Fruit fly (Drosophila melanogaster) whole organism, embryonic: Measurements from ENCODE around the gene FBXO11.

ENCODE experiments used
- Atf3 ChIP-seq: fragments of 200-800 bp; sonication (Bioruptor generic); optimal IDR thresholded peaks from 3 replicates; lab custom pipeline; 2016; ENCODE audit warnings: missing biosample characterization, missing genetic modification characterization
- Atf6 ChIP-seq: fragments of 200-800 bp; sonication (Bioruptor generic); IDR thresholded peaks from 2 replicates; pipeline ENCODE4 v1.3.6; 2022; ENCODE audit warnings: missing biosample characterization, missing genetic modification characterization
- CG1024 ChIP-seq: fragments of 200-800 bp; sonication (Bioruptor generic); IDR thresholded peaks from 2 replicates; pipeline ENCODE4 v1.3.6; 2022; ENCODE audit warnings: missing biosample characterization, missing genetic modification characterization
- CG10654 ChIP-seq: fragments of 200-800 bp; sonication (Bioruptor generic); optimal IDR thresholded peaks from 2 replicates; lab custom pipeline; 2016; ENCODE audit warnings: missing biosample characterization, missing genetic modification characterization
- CG11398 ChIP-seq: fragments of 200-800 bp; sonication (Bioruptor generic); optimal IDR thresholded peaks from 2 replicates; lab custom pipeline; 2016; ENCODE audit warnings: missing biosample characterization, missing genetic modification characterization
- CG13775 ChIP-seq: fragments of 200-800 bp; sonication (Bioruptor generic); optimal IDR thresholded peaks from 3 replicates; lab custom pipeline; 2017; ENCODE audit warnings: missing biosample characterization, mild to moderate bottlenecking, missing genetic modification characterization
- CG17359 ChIP-seq: fragments of 200-800 bp; sonication (Bioruptor generic); optimal IDR thresholded peaks from 3 replicates; lab custom pipeline; 2018; ENCODE audit warnings: missing biosample characterization, mild to moderate bottlenecking, missing genetic modification characterization, moderate library complexity
- CG4424 ChIP-seq: fragments of 200-800 bp; sonication (Bioruptor generic); optimal IDR thresholded peaks from 3 replicates; lab custom pipeline; 2016; ENCODE audit warnings: missing biosample characterization, missing genetic modification characterization
- CG4730 ChIP-seq: fragments of 200-800 bp; sonication (Bioruptor generic); IDR thresholded peaks from 2 replicates; pipeline ENCODE4 v1.3.6; 2022; ENCODE audit warnings: missing biosample characterization, missing genetic modification characterization
- CG6813 ChIP-seq: fragments of 200-800 bp; sonication (Bioruptor generic); optimal IDR thresholded peaks from 2 replicates; lab custom pipeline; 2017; ENCODE audit warnings: missing biosample characterization, missing genetic modification characterization, mild to moderate bottlenecking, moderate library complexity, missing genetic modification reagents
- CG9727 ChIP-seq: fragments of 200-800 bp; sonication (Bioruptor generic); optimal IDR thresholded peaks from 3 replicates; lab custom pipeline; 2017; ENCODE audit warnings: missing biosample characterization, mild to moderate bottlenecking, missing genetic modification characterization
- Deaf1 ChIP-seq: fragments of 200-800 bp; optimal IDR thresholded peaks from 3 replicates; lab custom pipeline; 2019; ENCODE audit warnings: missing biosample characterization, mild to moderate bottlenecking, missing genetic modification characterization, moderate library complexity
- Dip2 ChIP-seq: fragments of 200-800 bp; sonication (Bioruptor generic); IDR thresholded peaks from 2 replicates; pipeline ENCODE4 v1.3.6; 2022; ENCODE audit warnings: missing biosample characterization, missing genetic modification characterization
- Ets65A ChIP-seq: fragments of 200-800 bp; sonication (Bioruptor generic); peaks from one replicate; lab custom pipeline; 2016; ENCODE audit warnings: missing biosample characterization, missing genetic modification characterization
- Fer1 ChIP-seq: fragments of 200-800 bp; sonication (Bioruptor generic); optimal IDR thresholded peaks from 2 replicates; lab custom pipeline; 2017; ENCODE audit warnings: missing biosample characterization, mild to moderate bottlenecking, missing genetic modification characterization
- HLH54F ChIP-seq: fragments of 200-800 bp; sonication (Bioruptor generic); optimal IDR thresholded peaks from 3 replicates; lab custom pipeline; 2016; ENCODE audit warnings: missing biosample characterization, missing genetic modification characterization
- HLHmδ ChIP-seq: fragments of 200-800 bp; sonication (Bioruptor generic); optimal IDR thresholded peaks from 2 replicates; lab custom pipeline; 2018; ENCODE audit warnings: missing biosample characterization, mild to moderate bottlenecking, missing genetic modification characterization, moderate library complexity
- Hand ChIP-seq: fragments of 200-800 bp; sonication (Bioruptor generic); optimal IDR thresholded peaks from 2 replicates; lab custom pipeline; 2017; ENCODE audit warnings: mild to moderate bottlenecking, missing biosample characterization, missing genetic modification reagents, missing genetic modification characterization
- Hr78 ChIP-seq, 2 experiments: fragments of 200-800 bp in 1 of 2; fragments of >200 bp in 1 of 2; sonication (Bioruptor generic) in 1 of 2; optimal IDR thresholded peaks; 2 replicates each; lab custom pipeline; 2017 to 2019; ENCODE audit warnings: missing biosample characterization in 2 of 2, missing genetic modification characterization in 2 of 2, mild to moderate bottlenecking in 1 of 2, moderate library complexity in 1 of 2
- Lpt ChIP-seq: fragments of >200 bp; optimal IDR thresholded peaks from 2 replicates; lab custom pipeline; 2018; ENCODE audit warnings: missing biosample characterization, missing genetic modification characterization
- MESR4 ChIP-seq: fragments of 200-800 bp; sonication (Bioruptor generic); optimal IDR thresholded peaks from 2 replicates; lab custom pipeline; 2018; ENCODE audit warnings: missing biosample characterization, mild to moderate bottlenecking, missing genetic modification characterization, moderate library complexity
- Myb ChIP-seq: fragments of 200-800 bp; sonication (Bioruptor generic); optimal IDR thresholded peaks from 2 replicates; lab custom pipeline; 2016; ENCODE audit warnings: missing biosample characterization, missing genetic modification characterization
- NC2β ChIP-seq: fragments of 200-800 bp; sonication (Bioruptor generic); optimal IDR thresholded peaks from 2 replicates; lab custom pipeline; 2016; ENCODE audit warnings: missing biosample characterization, missing genetic modification characterization
- Optix ChIP-seq: fragments of 200-800 bp; sonication (Bioruptor generic); IDR thresholded peaks from 3 replicates; pipeline ENCODE4 v1.3.6; 2022; ENCODE audit warnings: missing biosample characterization, missing genetic modification characterization
- Sox102F ChIP-seq: fragments of 200-800 bp; sonication (Bioruptor generic); optimal IDR thresholded peaks from 2 replicates; lab custom pipeline; 2018; ENCODE audit warnings: missing biosample characterization, mild to moderate bottlenecking, missing genetic modification characterization, moderate library complexity
- ac ChIP-seq: fragments of 200-800 bp; sonication (Bioruptor generic); optimal IDR thresholded peaks from 3 replicates; lab custom pipeline; 2017; ENCODE audit warnings: missing biosample characterization, mild to moderate bottlenecking, missing genetic modification characterization
- al ChIP-seq: fragments of 200-800 bp; sonication (Bioruptor generic); IDR thresholded peaks from 2 replicates; pipeline ENCODE4 v1.3.6; 2022; ENCODE audit warnings: missing biosample characterization, missing genetic modification characterization
- bcd ChIP-seq: fragments of 200-800 bp; sonication (Bioruptor generic); optimal IDR thresholded peaks from 2 replicates; lab custom pipeline; 2017; ENCODE audit warnings: missing biosample characterization, mild to moderate bottlenecking, missing genetic modification characterization
- cad ChIP-seq: fragments of >200 bp; optimal IDR thresholded peaks from 2 replicates; lab custom pipeline; 2017; ENCODE audit warnings: missing biosample characterization, missing genetic modification characterization
- caup ChIP-seq: fragments of 200-800 bp; sonication (Bioruptor generic); optimal IDR thresholded peaks from 3 replicates; lab custom pipeline; 2017; ENCODE audit warnings: missing biosample characterization, mild to moderate bottlenecking, missing genetic modification characterization, moderate library complexity; ENCODE audit not compliant: severe bottlenecking
- chif ChIP-seq, 2 experiments: fragments of 200-800 bp; sonication (Bioruptor generic); optimal IDR thresholded peaks; 3 replicates each; lab custom pipeline; 2016; ENCODE audit warnings: missing biosample characterization in 2 of 2, missing genetic modification characterization in 2 of 2
- croc ChIP-seq: fragments of 200-800 bp; sonication (Bioruptor generic); conservative IDR thresholded peaks from 3 replicates; pipeline ENCODE4 v1.3.6; 2022; ENCODE audit warnings: missing biosample characterization, missing genetic modification characterization
- dpn ChIP-seq, 2 experiments: fragments of 200-800 bp; sonication (Bioruptor generic); optimal IDR thresholded peaks; 3 replicates each; lab custom pipeline; 2016; ENCODE audit warnings: missing biosample characterization in 2 of 2, missing genetic modification characterization in 2 of 2
- gcm2 ChIP-seq: fragments of 200-800 bp; sonication (Bioruptor generic); optimal IDR thresholded peaks from 2 replicates; lab custom pipeline; 2016; ENCODE audit warnings: missing biosample characterization, missing genetic modification characterization
- lab ChIP-seq: fragments of 200-800 bp; sonication (Bioruptor generic); optimal IDR thresholded peaks from 3 replicates; lab custom pipeline; 2017; ENCODE audit warnings: missing biosample characterization, missing genetic modification characterization, mild to moderate bottlenecking, moderate library complexity, missing genetic modification reagents
- mam ChIP-seq: fragments of 200-800 bp; sonication (Bioruptor generic); optimal IDR thresholded peaks from 3 replicates; lab custom pipeline; 2016; ENCODE audit warnings: missing biosample characterization, missing genetic modification characterization
- nau ChIP-seq: fragments of 200-800 bp; sonication (Bioruptor generic); optimal IDR thresholded peaks from 3 replicates; lab custom pipeline; 2017; ENCODE audit warnings: missing biosample characterization, mild to moderate bottlenecking, missing genetic modification characterization, missing genetic modification reagents
- odd ChIP-seq: fragments of 200-800 bp; sonication (Bioruptor generic); optimal IDR thresholded peaks from 2 replicates; lab custom pipeline; 2017; ENCODE audit warnings: missing biosample characterization, mild to moderate bottlenecking, missing genetic modification characterization
- peb ChIP-seq: fragments of 200-800 bp; sonication (Bioruptor generic); IDR thresholded peaks from 2 replicates; pipeline ENCODE4 v1.3.6; 2022; ENCODE audit warnings: missing biosample characterization, missing genetic modification characterization
- pho ChIP-seq: fragments of 200-800 bp; sonication (Bioruptor generic); optimal IDR thresholded peaks from 2 replicates; lab custom pipeline; 2016; ENCODE audit warnings: missing biosample characterization, missing genetic modification characterization
- prd ChIP-seq, 3 experiments: fragments of >200 bp in 2 of 3; fragments of 200-800 bp in 1 of 3; sonication (Bioruptor generic) in 1 of 3; optimal IDR thresholded peaks in 2 of 3; IDR thresholded peaks in 1 of 3; 2 replicates in 2 of 3; 3 replicates in 1 of 3; pipeline versions ENCODE4 v1.3.6 to Lab custom; 2017 to 2022; ENCODE audit warnings: missing biosample characterization in 1 of 3, missing genetic modification characterization in 1 of 3
- scrt ChIP-seq: fragments of 200-800 bp; sonication (Bioruptor generic); optimal IDR thresholded peaks from 2 replicates; lab custom pipeline; 2018; ENCODE audit warnings: missing biosample characterization, mild to moderate bottlenecking, missing genetic modification characterization, moderate library complexity
- tap ChIP-seq: fragments of 200-800 bp; optimal IDR thresholded peaks from 3 replicates; lab custom pipeline; 2019; ENCODE audit warnings: missing biosample characterization, mild to moderate bottlenecking, missing genetic modification characterization, moderate library complexity
- trem ChIP-seq: fragments of 200-800 bp; optimal IDR thresholded peaks from 3 replicates; lab custom pipeline; 2019; ENCODE audit warnings: missing biosample characterization, mild to moderate bottlenecking, missing genetic modification characterization, moderate library complexity
- tup ChIP-seq: fragments of 200-800 bp; sonication (Bioruptor generic); optimal IDR thresholded peaks from 2 replicates; lab custom pipeline; 2016; ENCODE audit warnings: missing biosample characterization, mild to moderate bottlenecking, missing genetic modification characterization, moderate library complexity
- usp ChIP-seq: fragments of >200 bp; optimal IDR thresholded peaks from 2 replicates; lab custom pipeline; 2017; ENCODE audit warnings: missing biosample characterization, missing genetic modification characterization
- wor ChIP-seq: fragments of 200-800 bp; sonication (Bioruptor generic); IDR thresholded peaks from 2 replicates; pipeline ENCODE4 v1.3.6; 2022; ENCODE audit warnings: missing biosample characterization, missing genetic modification characterization
- yki ChIP-seq: fragments of >200 bp; optimal IDR thresholded peaks from 3 replicates; lab custom pipeline; 2018

FBXO11 gene

DNA sequence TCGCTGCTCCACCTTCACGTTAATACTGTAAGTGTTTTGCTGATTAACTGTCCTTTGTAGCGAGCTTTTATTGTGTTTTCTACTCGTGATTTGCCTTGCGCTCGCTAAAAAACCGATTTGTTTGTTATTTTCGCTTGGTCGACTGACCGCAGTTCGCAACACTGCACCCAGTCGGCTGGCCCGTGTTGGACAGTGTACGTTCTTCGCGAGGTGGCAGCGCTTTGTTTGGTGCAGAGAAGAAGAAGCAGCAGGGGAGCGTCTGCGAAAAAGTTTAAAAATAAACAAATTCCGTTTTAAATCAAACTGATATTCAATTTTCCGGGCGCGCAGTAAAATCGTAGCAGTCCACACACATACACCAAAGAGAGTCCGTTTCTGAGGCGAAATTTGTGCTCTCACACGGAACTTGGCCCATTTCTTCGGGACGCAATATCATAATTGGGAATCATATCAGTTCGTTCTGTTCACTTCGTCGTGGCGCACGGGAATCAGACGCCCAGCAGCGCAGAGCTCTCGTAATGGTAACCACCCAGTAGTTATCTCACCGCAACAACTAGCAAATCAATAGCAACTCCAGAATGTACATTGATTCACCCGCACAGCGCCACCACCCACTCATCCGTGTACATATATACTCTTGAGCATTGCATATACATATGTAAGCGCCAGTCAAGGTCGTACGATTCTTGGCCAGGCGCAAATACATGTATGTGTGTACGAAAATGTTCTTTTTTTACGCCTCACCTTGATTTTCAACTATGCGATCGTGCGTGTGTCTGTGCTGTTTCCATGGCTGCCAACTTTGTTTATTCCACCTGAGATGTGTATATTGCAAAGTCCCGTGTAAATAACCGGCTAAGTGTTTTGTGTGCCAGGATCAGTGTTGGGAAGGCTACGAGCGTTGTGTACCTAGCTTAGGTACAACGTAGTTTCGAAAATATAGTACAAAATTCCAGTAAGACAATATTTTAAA lies 41.3 kb downstream of the FBXO11 start, which contains the start of gene Naa80 (continued):
- peak; percentile 81 for TF ChIP-seq MESR4 (GFP tag; lab: Kevin White, UChicago)
- TF ChIP-seq HLH54F (GFP tag; lab: Kevin White, UChicago), result peak; percentile 83
- no peak for TF ChIP-seq ac
- TF ChIP-seq chif (GFP tag; optimal IDR thresholded peaks at IDR 0.05; lab: Kevin White, UChicago), result peak; percentile 12 to 72
- no peak for TF ChIP-seq Hand (GFP tag; lab: Kevin White, UChicago)
- TF ChIP-seq nau, result no peak
- no peak for TF ChIP-seq Hr78 (GFP tag; optimal IDR thresholded peaks at IDR 0.05; lab: Kevin White, UChicago)
- peak; percentile 31 for TF ChIP-seq NC2β (GFP tag; lab: Kevin White, UChicago)
- peak; percentile 77 for TF ChIP-seq dpn (GFP tag; optimal IDR thresholded peaks at IDR 0.05; lab: Kevin White, UChicago)
- TF ChIP-seq cad (GFP tag; lab: Kevin White, UChicago), result no peak
- peak; percentile 63 for TF ChIP-seq HLHmδ (GFP tag; lab: Kevin White, UChicago)
- TF ChIP-seq Myb (GFP tag; lab: Kevin White, UChicago), result peak; percentile 96
- TF ChIP-seq bcd, result peak; percentile 58
- TF ChIP-seq tup, result peak; percentile 58
- no peak for TF ChIP-seq Sox102F (GFP tag; lab: Kevin White, UChicago)
- peak; percentile 76 for TF ChIP-seq caup (GFP tag; lab: Kevin White, UChicago)
- TF ChIP-seq Dip2 (GFP tag; lab: Robert Waterston, UW), result no peak
- no peak for TF ChIP-seq Optix (GFP tag; lab: Robert Waterston, UW)
- TF ChIP-seq Deaf1 (tag; lab: Kevin White, UChicago), result peak; percentile 53
- TF ChIP-seq CG11398 (GFP tag; lab: Kevin White, UChicago), result peak; percentile 58
- TF ChIP-seq gcm2 (GFP tag; lab: Kevin White, UChicago), result no peak
- TF ChIP-seq CG10654, result peak; percentile 51
- TF ChIP-seq peb (GFP tag; lab: Robert Waterston, UW), result no peak
- TF ChIP-seq lab (GFP tag; lab: Kevin White, UChicago), result peak; percentile 83
- peak; percentile 47 for TF ChIP-seq CG4424
- peak; percentile 62 for TF ChIP-seq Fer1
- no peak for TF ChIP-seq Lpt (GFP tag; lab: Kevin White, UChicago)
- no peak for TF ChIP-seq wor (GFP tag; lab: Robert Waterston, UW)
- peak; percentile 82 for TF ChIP-seq mam
- TF ChIP-seq croc (GFP tag; lab: Robert Waterston, UW), result no peak
- TF ChIP-seq scrt (GFP tag; lab: Kevin White, UChicago), result no peak
- no peak for TF ChIP-seq CG6813 (GFP tag; lab: Kevin White, UChicago)
- TF ChIP-seq Atf6 (GFP tag; lab: Robert Waterston, UW), result peak; percentile 29; the same call in 1 of the 2 replicates
- no peak for TF ChIP-seq CG4730 (GFP tag; lab: Robert Waterston, UW)
- TF ChIP-seq pho, result peak; percentile 76
- no peak for TF ChIP-seq yki (lab: Kevin White, UChicago)
- peak; percentile 26 for TF ChIP-seq CG17359 (tag; lab: Kevin White, UChicago)
- TF ChIP-seq CG1024 (GFP tag; lab: Robert Waterston, UW), result peak; percentile 48; the same call in 1 of the 2 replicates
- peak; percentile 9 for TF ChIP-seq CG13775 (GFP tag; lab: Kevin White, UChicago)
- TF ChIP-seq al (GFP tag; lab: Robert Waterston, UW), result peak; percentile 61
- no peak for TF ChIP-seq tap (tag; lab: Kevin White, UChicago)
- TF ChIP-seq odd (GFP tag; lab: Kevin White, UChicago), result no peak
- TF ChIP-seq prd (optimal IDR thresholded peaks at IDR 0.05; lab: Kevin White, UChicago), result no peak
- TF ChIP-seq prd (GFP tag; IDR thresholded peaks at IDR 0.05; lab: Robert Waterston, UW), result peak; percentile 61; the same call in 2 of the 3 replicates
- peak; percentile 88 for TF ChIP-seq trem (tag; lab: Kevin White, UChicago)
- TF ChIP-seq Ets65A (GFP tag; lab: Kevin White, UChicago), result peak; percentile 95
- peak; percentile 45 for TF ChIP-seq Atf3
- TF ChIP-seq usp, result no peak
- peak; percentile 24 for TF ChIP-seq CG9727
